Fruit fly (Drosophila melanogaster): ENCODE results near the gene CG6951.

DNA sequence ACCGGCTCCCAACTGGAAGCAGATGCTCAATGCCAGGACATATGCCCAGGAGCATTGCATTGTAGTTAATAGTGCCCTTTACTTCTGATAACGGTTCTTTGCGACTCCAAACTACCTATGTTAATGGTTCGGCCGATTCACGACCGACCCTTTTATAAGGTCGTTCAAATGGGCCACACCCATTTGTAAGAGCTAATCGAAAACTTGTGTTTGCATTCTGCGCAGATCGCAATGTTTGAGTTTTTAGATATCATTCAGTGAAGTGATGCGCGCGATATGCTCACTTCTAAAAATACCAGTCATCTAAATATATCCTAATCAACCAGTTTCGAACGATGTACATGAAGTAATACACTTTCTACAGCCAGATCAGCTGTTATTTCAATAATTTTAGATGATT, 39.5 kb upstream of the CG6951 start, which contains the start of gene obst-F:
- TF ChIP-seq CG8478 (optimal IDR thresholded peaks at IDR 0.05): no peak
- TF ChIP-seq CTCF (optimal IDR thresholded peaks at IDR 0.05): no peak

All from S2 (cell line).